Fruit fly (Drosophila melanogaster): ENCODE results near the gene Uch.
A peak's percentile ranks its signal among the peaks of the same experiment; 100 is the strongest.

Uch gene

DNA sequence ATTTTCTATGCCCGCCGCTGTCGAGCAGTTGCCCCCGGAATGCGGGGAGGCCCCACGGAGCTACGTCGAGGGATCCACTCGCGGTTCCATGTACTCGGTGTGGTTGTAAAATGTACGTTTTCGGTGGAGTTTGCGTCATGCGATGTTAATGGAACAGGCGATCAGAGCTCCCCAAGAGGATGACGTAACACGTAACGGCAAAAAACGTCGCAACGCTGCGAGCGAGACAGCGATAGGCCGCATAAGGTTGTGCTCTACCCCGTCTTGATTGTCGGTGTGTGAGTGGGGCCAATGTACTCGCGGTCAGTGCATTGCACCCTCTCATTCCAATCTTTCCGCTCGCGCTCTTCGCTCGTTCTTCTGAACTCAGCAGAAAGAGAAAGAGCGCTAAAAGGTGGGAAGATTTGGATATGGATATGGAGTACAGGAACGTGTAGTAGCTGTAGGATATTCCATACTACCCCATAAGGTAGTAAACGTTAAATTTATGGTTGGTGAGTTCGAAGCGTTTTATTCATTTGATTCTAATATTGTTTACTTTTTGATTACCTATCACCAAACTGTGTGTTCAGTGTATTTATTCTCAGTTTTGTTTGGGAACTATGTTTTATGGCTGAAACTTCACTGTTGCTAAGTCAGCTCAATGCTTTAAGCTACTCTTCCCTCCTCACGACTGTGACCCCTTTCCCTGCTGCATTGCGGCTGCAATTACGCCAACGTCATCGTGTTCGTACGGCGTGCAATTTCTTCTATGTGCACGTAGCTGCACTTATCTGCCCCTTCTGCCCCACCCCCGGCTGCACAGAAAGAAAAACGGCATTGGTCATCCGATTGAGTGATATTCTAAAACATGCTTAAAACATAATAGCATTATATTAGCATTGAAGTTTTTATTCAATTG is 13.6 kb downstream of the Uch start (continued):
- TF ChIP-seq Deaf1 (tag; optimal IDR thresholded peaks at IDR 0.05) = peak; percentile 61
- peak; percentile 58 for TF ChIP-seq Med (GFP tag)
- no peak for TF ChIP-seq ase (GFP tag; IDR thresholded peaks at IDR 0.05)
- peak in 1 of 2 experiments; percentile 10 for TF ChIP-seq Eip74EF (GFP tag; optimal IDR thresholded peaks at IDR 0.05)
- peak; percentile 4 for TF ChIP-seq CG6254 (GFP tag; optimal IDR thresholded peaks at IDR 0.05)
- TF ChIP-seq nerfin-1 (tag; optimal IDR thresholded peaks at IDR 0.05) = peak; percentile 4
- TF ChIP-seq luna (GFP tag; optimal IDR thresholded peaks at IDR 0.05) = no peak
- TF ChIP-seq lbe (GFP tag; optimal IDR thresholded peaks at IDR 0.05) = peak; percentile 33
- peak; percentile 84 for TF ChIP-seq pros (GFP tag; optimal IDR thresholded peaks at IDR 0.05)
- peak; percentile 14 for TF ChIP-seq psq (GFP tag; optimal IDR thresholded peaks at IDR 0.05)
- no peak for TF ChIP-seq CG10565 (GFP tag; optimal IDR thresholded peaks at IDR 0.05)
- no peak for TF ChIP-seq CG17385 (GFP tag; optimal IDR thresholded peaks at IDR 0.05)
- TF ChIP-seq tio (GFP tag; optimal IDR thresholded peaks at IDR 0.05) = no peak
- peak; percentile 83 for TF ChIP-seq CG1832 (GFP tag; optimal IDR thresholded peaks at IDR 0.05)
- peak in 1 of 2 experiments; percentile 7 for TF ChIP-seq bsh (GFP tag; optimal IDR thresholded peaks at IDR 0.05)
- TF ChIP-seq CG12155 (GFP tag; optimal IDR thresholded peaks at IDR 0.05) = peak; percentile 10
- TF ChIP-seq Ets97D (GFP tag; optimal IDR thresholded peaks at IDR 0.05) = no peak
- TF ChIP-seq gro (GFP tag; optimal IDR thresholded peaks at IDR 0.05) = peak; percentile 19
- TF ChIP-seq CG10431 (GFP tag; optimal IDR thresholded peaks at IDR 0.05) = peak; percentile 85
- TF ChIP-seq kni (GFP tag; optimal IDR thresholded peaks at IDR 0.05) = peak; percentile 88
- TF ChIP-seq tx (GFP tag; optimal IDR thresholded peaks at IDR 0.05) = no peak
- peak; percentile 89 for TF ChIP-seq cg (GFP tag; optimal IDR thresholded peaks at IDR 0.05)
- peak; percentile 3 for TF ChIP-seq mirr (GFP tag; optimal IDR thresholded peaks at IDR 0.05)
- TF ChIP-seq otp (GFP tag; IDR thresholded peaks at IDR 0.05) = no peak
- TF ChIP-seq tgo (GFP tag; IDR thresholded peaks at IDR 0.05) = no peak
- TF ChIP-seq CG12769 (tag; optimal IDR thresholded peaks at IDR 0.05) = peak; percentile 81
- no peak for TF ChIP-seq Dip3 (GFP tag; optimal IDR thresholded peaks at IDR 0.05)
- no peak for TF ChIP-seq CG15514 (GFP tag; optimal IDR thresholded peaks at IDR 0.05)
- TF ChIP-seq bbx (GFP tag; IDR thresholded peaks at IDR 0.05; ENCODE audit: partially characterized antibody) = no peak
- TF ChIP-seq CG2712 (tag; optimal IDR thresholded peaks at IDR 0.05) = no peak
- TF ChIP-seq yki (optimal IDR thresholded peaks at IDR 0.05) = peak; percentile 50
- no peak for TF ChIP-seq insv (GFP tag; optimal IDR thresholded peaks at IDR 0.05)
- no peak for TF ChIP-seq CG15073 (GFP tag; optimal IDR thresholded peaks at IDR 0.05)
- TF ChIP-seq slbo (GFP tag; IDR thresholded peaks at IDR 0.05) = no peak
- TF ChIP-seq ftz-f1 (GFP tag; optimal IDR thresholded peaks at IDR 0.05) = peak; percentile 94
- TF ChIP-seq CG8478 (optimal IDR thresholded peaks at IDR 0.05) = peak; percentile 63
- TF ChIP-seq HmgZ (tag; optimal IDR thresholded peaks at IDR 0.05) = no peak
- TF ChIP-seq sqz (GFP tag; optimal IDR thresholded peaks at IDR 0.05) = peak; percentile 78
- TF ChIP-seq usp (GFP tag; optimal IDR thresholded peaks at IDR 0.05) = peak; percentile 31
- TF ChIP-seq Pdp1 (GFP tag; optimal IDR thresholded peaks at IDR 0.05) = peak in 1 of 2 experiments; percentile 100
- peak; percentile 67 for TF ChIP-seq Ets65A (GFP tag)
- TF ChIP-seq Xrp1 (GFP tag; IDR thresholded peaks at IDR 0.05) = no peak
- TF ChIP-seq CG12071 (GFP tag; optimal IDR thresholded peaks at IDR 0.05) = peak; percentile 11
- peak; percentile 45 for TF ChIP-seq cwo (GFP tag; optimal IDR thresholded peaks at IDR 0.05)
- TF ChIP-seq CG10543 (GFP tag; optimal IDR thresholded peaks at IDR 0.05) = peak; percentile 58
- peak; percentile 51 to 66 for TF ChIP-seq Trl (optimal IDR thresholded peaks at IDR 0.05)
- no peak for TF ChIP-seq Trl (GFP tag; optimal IDR thresholded peaks at IDR 0.05)
- TF ChIP-seq CG8290 (GFP tag; optimal IDR thresholded peaks at IDR 0.05) = no peak
- peak in 1 of 2 experiments; percentile 61 for TF ChIP-seq CG8290 (tag; optimal IDR thresholded peaks at IDR 0.05)
